Worm (Caenorhabditis elegans) whole organism, late embryonic: ENCODE measurements around the gene srh-111.

ENCODE experiments used
- F13H6.1 ChIP-seq: sonication (generic microtip); optimal IDR thresholded peaks from 2 replicates; lab custom pipeline; 2016; ENCODE audit warnings: missing genetic modification characterization, missing compliant biosample characterization
- dve-1 ChIP-seq: sonication (generic microtip); optimal IDR thresholded peaks from 2 replicates; lab custom pipeline; 2017; ENCODE audit warnings: antibody characterized with exemption, mild to moderate bottlenecking, missing genetic modification characterization, missing compliant biosample characterization
- nhr-11 ChIP-seq: fragments of 150-350 bp; optimal IDR thresholded peaks from 2 replicates; lab custom pipeline; 2014; ENCODE audit warnings: missing biosample characterization, missing genetic modification characterization
- pqm-1 ChIP-seq: sonication (generic microtip); optimal IDR thresholded peaks from 2 replicates; lab custom pipeline; 2016; ENCODE audit warnings: missing genetic modification characterization, missing compliant biosample characterization
- sox-2 ChIP-seq: fragments of 200-800 bp; sonication (Bioruptor generic); IDR thresholded peaks from 2 replicates; pipeline ENCODE4 v1.3.6; 2022; ENCODE audit warnings: missing genetic modification reagents, missing genetic modification characterization, missing compliant biosample characterization
- unc-55 ChIP-seq: sonication (generic microtip); optimal IDR thresholded peaks from 2 replicates; lab custom pipeline; 2017; ENCODE audit warnings: missing biosample characterization, missing genetic modification reagents, missing genetic modification characterization

DNA sequence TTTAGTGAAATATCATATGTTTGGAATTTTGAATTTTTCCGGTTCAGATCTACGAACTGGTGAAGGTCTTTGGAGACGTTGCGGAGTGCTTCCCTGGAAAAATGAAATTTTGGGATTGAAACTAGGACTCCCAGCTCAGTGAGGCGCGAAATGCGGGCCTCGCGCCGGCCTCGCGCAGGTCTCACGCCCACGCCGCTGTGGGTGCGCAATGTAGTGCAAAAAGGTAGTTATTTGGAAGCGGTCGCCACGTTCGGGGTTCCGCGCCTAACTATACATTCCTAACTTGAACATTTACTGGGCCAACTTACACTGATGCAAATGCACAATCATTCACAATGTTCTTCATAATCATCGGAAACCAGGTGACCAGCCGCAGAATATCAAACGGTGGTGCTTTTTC, 15.1 kb upstream of the srh-111 start:
- no peak for TF ChIP-seq F13H6.1 (tag; lab: Kevin White, UChicago)
- TF ChIP-seq unc-55 (GFP tag; lab: Kevin White, UChicago), result no peak
- TF ChIP-seq pqm-1 (tag; lab: Kevin White, UChicago), result no peak
- TF ChIP-seq nhr-11 (tag; lab: Kevin White, UChicago), result no peak
- TF ChIP-seq dve-1 (tag; lab: Kevin White, UChicago), result no peak
- no peak for TF ChIP-seq sox-2 (GFP tag; lab: Robert Waterston, UW)
